Worm (Caenorhabditis elegans): ENCODE measurements around the gene ZK1320.3.

DNA sequence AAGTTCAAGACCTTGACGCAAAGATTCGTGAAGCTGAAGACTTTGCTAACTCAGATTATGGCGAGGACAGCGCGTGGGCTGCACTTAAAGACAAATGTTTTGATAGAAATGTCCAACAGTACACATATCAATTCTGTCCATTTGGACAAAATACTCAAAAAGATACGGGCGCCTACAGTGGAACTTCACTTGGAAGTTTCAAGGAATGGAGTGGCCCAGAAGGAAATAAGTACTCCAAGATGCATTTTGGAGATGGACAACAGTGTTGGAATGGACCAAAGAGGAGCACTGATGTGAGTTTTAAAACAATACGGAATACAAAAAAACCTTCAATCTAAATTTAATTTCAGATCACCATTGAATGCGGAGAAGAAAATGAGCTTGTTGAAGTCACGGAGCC is 34.3 kb downstream of the ZK1320.3 start:
- TF ChIP-seq nhr-12 (tag; optimal IDR thresholded peaks at IDR 0.05) = no peak
- TF ChIP-seq snpc-4 (tag; optimal IDR thresholded peaks at IDR 0.05) = no peak
- no peak for TF ChIP-seq M03D4.4 (tag; optimal IDR thresholded peaks at IDR 0.05)
- TF ChIP-seq mls-2 (tag; optimal IDR thresholded peaks at IDR 0.05) = no peak
- no peak for TF ChIP-seq unc-62 (GFP tag; optimal IDR thresholded peaks at IDR 0.05)
- no peak for TF ChIP-seq lin-13 (tag; optimal IDR thresholded peaks at IDR 0.05)
- TF ChIP-seq nhr-76 (tag; optimal IDR thresholded peaks at IDR 0.05) = no peak
- no peak for TF ChIP-seq nhr-237 (tag; optimal IDR thresholded peaks at IDR 0.05)
- TF ChIP-seq tbx-8 (GFP tag; optimal IDR thresholded peaks at IDR 0.05) = no peak
- TF ChIP-seq unc-39 (tag; optimal IDR thresholded peaks at IDR 0.05) = no peak
- TF ChIP-seq nhr-28 (tag; optimal IDR thresholded peaks at IDR 0.05) = no peak
- no peak for TF ChIP-seq blmp-1 (tag; optimal IDR thresholded peaks at IDR 0.05)
- TF ChIP-seq elt-3 (tag; optimal IDR thresholded peaks at IDR 0.05) = no peak
- TF ChIP-seq mab-5 (tag; optimal IDR thresholded peaks at IDR 0.05) = no peak
